Worm (Caenorhabditis elegans): Measurements from ENCODE around the gene F35E12.6.

DNA sequence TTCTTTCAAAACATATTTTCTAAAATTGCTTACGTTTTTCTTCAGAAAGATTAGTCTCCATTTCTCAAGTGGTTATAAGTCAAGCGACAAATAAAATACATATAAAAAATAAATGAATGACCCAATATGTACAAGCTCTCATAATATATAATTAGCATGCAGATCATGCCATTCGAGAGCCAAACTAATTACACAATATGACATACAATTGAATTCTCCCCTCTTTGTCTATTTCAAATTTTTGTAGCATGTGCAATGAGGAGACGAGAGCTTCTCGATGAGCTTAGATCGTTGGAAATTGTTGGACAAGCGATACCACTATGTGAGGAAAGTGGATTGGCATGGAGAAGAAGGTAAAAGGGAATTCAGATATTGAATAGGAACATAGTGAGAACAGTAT is 28.8 kb downstream of the F35E12.6 start, which contains the start of gene hlh-34:
- TF ChIP-seq ceh-82 (tag; optimal IDR thresholded peaks at IDR 0.05) (no peak), aly-2 (tag; optimal IDR thresholded peaks at IDR 0.05) (no peak), lsy-2 (tag; optimal IDR thresholded peaks at IDR 0.05) (no peak), elt-1 (tag; optimal IDR thresholded peaks at IDR 0.05) (no peak), elt-3 (tag; optimal IDR thresholded peaks at IDR 0.05) (no peak), ZK546.5 (tag; optimal IDR thresholded peaks at IDR 0.05) (no peak), nhr-6 (tag; optimal IDR thresholded peaks at IDR 0.05) (no peak), sem-4 (tag; optimal IDR thresholded peaks at IDR 0.05) (no peak)

All from whole organism, L2 larva.